Fruit fly (Drosophila melanogaster) S2 (cell line): Measurements from ENCODE around the gene HERC2.

Experiments used
- CG8478 ChIP-seq: fragments of >200 bp; optimal IDR thresholded peaks from 2 replicates; lab custom pipeline; 2018
- CTCF ChIP-seq, 2 experiments: fragments of >200 bp; optimal IDR thresholded peaks; 2 replicates each; lab custom pipeline; 2018

DNA sequence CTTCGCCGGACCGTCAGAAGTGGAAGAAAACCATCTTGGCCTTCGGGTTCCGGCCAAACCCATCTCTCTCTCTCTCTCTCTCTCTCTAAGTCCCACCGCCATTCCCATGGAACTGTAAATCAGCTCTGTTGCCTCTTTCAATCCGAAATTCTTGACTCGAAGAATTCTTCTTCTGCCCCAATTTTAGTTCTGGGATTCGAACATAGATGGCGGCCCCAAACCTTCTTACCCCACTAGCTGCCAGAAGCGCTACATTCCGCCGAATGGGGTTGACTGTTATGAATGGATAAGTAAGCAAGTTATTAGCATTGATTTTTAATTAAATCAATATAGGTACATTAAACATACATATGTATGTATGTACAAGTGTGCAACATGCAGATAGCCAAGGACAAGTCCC lies 8.3 kb upstream of the HERC2 start:
- no peak for TF ChIP-seq CG8478 (lab: Kevin White, UChicago)
- TF ChIP-seq CTCF (optimal IDR thresholded peaks at IDR 0.05; lab: Kevin White, UChicago): peak; percentile 53
